Worm (Caenorhabditis elegans): ENCODE data around the gene R13D11.4.

R13D11.4 gene

ce11 chrV:773256-773655 is 37.4 kb upstream of the R13D11.4 start, which contains the start of gene sti-1 (continued):
- no peak for TF ChIP-seq hpl-2 (GFP tag; optimal IDR thresholded peaks at IDR 0.05)
- peak in 1 of 2 experiments; percentile 70 for TF ChIP-seq ztf-11 (tag; optimal IDR thresholded peaks at IDR 0.05)
- peak; percentile 91 for TF ChIP-seq tbx-2 (tag; optimal IDR thresholded peaks at IDR 0.05)
- no peak for TF ChIP-seq pag-3 (tag; optimal IDR thresholded peaks at IDR 0.05; ENCODE audit: borderline replicate concordance, insufficient read depth)
- TF ChIP-seq mab-9 (GFP tag; IDR thresholded peaks at IDR 0.05), result peak; percentile 79
- no peak for TF ChIP-seq ets-5 (GFP tag; IDR thresholded peaks at IDR 0.05)
- TF ChIP-seq nhr-11 (tag; optimal IDR thresholded peaks at IDR 0.05), result peak; percentile 81
- TF ChIP-seq alr-1 (tag; optimal IDR thresholded peaks at IDR 0.05; ENCODE audit: borderline replicate concordance), result no peak
- peak; percentile 84 for TF ChIP-seq lin-39 (tag; optimal IDR thresholded peaks at IDR 0.05)
- no peak for TF ChIP-seq fkh-4 (tag; optimal IDR thresholded peaks at IDR 0.05; ENCODE audit: borderline replicate concordance)
- peak; percentile 81 for TF ChIP-seq irx-1 (tag; optimal IDR thresholded peaks at IDR 0.05)
- TF ChIP-seq xbp-1 (tag; optimal IDR thresholded peaks at IDR 0.05), result peak; percentile 91
- TF ChIP-seq nhr-90 (tag; optimal IDR thresholded peaks at IDR 0.05; ENCODE audit: poor library complexity), result peak; percentile 89
- peak; percentile 85 to 92 (median 88) for TF ChIP-seq ceh-82 (tag; optimal IDR thresholded peaks at IDR 0.05)
- peak; percentile 76 for TF ChIP-seq fos-1 (tag; optimal IDR thresholded peaks at IDR 0.05)
- TF ChIP-seq skn-1 (tag; optimal IDR thresholded peaks at IDR 0.05), result peak; percentile 74
- peak; percentile 56 for TF ChIP-seq zip-4 (GFP tag; optimal IDR thresholded peaks at IDR 0.05)
- peak; percentile 89 for TF ChIP-seq egl-13 (tag; optimal IDR thresholded peaks at IDR 0.05)
- peak; percentile 83 for TF ChIP-seq fkh-8 (tag; optimal IDR thresholded peaks at IDR 0.05)
- no peak for TF ChIP-seq egl-27 (tag; optimal IDR thresholded peaks at IDR 0.05)
- TF ChIP-seq unc-62 (GFP tag; optimal IDR thresholded peaks at IDR 0.05), result no peak
- no peak for TF ChIP-seq pqm-1 (tag; optimal IDR thresholded peaks at IDR 0.05)
- no peak for TF ChIP-seq efl-3 (GFP tag; optimal IDR thresholded peaks at IDR 0.05)
- no peak for TF ChIP-seq ceh-63 (GFP tag; optimal IDR thresholded peaks at IDR 0.05)
- TF ChIP-seq vab-15 (tag; optimal IDR thresholded peaks at IDR 0.05), result peak; percentile 24
- peak; percentile 35; the same call in 1 of the 2 replicates for TF ChIP-seq unc-98 (GFP tag; IDR thresholded peaks at IDR 0.05)
- TF ChIP-seq grh-1 (GFP tag; IDR thresholded peaks at IDR 0.05), result peak; percentile 77
- TF ChIP-seq C04F5.9 (tag; optimal IDR thresholded peaks at IDR 0.05), result peak; percentile 41
- peak; percentile 49 for TF ChIP-seq elt-2 (tag; optimal IDR thresholded peaks at IDR 0.05)
- TF ChIP-seq swsn-7 (tag; optimal IDR thresholded peaks at IDR 0.05), result peak; percentile 92
- no peak for TF ChIP-seq hlh-4 (tag; optimal IDR thresholded peaks at IDR 0.05)
- peak; percentile 53; the same call in 1 of the 2 replicates for TF ChIP-seq ceh-88 (GFP tag; IDR thresholded peaks at IDR 0.05)
- peak; percentile 93 for TF ChIP-seq nhr-20 (tag; optimal IDR thresholded peaks at IDR 0.05)
- TF ChIP-seq rnt-1 (tag; optimal IDR thresholded peaks at IDR 0.05), result peak; percentile 91
- peak; percentile 89 to 91 for TF ChIP-seq lsy-2 (tag; optimal IDR thresholded peaks at IDR 0.05)
- TF ChIP-seq sptf-1 (tag; optimal IDR thresholded peaks at IDR 0.05), result no peak
- peak; percentile 97 to 99 for TF ChIP-seq lin-35 (GFP tag; optimal IDR thresholded peaks at IDR 0.05)
- TF ChIP-seq nhr-237 (tag; optimal IDR thresholded peaks at IDR 0.05), result peak; percentile 83
- TF ChIP-seq unc-130 (tag; optimal IDR thresholded peaks at IDR 0.05), result peak; percentile 89
- peak; percentile 39 for TF ChIP-seq nhr-28 (tag; optimal IDR thresholded peaks at IDR 0.05)
- TF ChIP-seq mdl-1 (tag; optimal IDR thresholded peaks at IDR 0.05), result peak in 1 of 2 experiments; percentile 75

ce11 chrV:774341-774740 is 36.3 kb upstream of the R13D11.4 start:
- TF ChIP-seq nhr-85 (tag), result no peak
- TF ChIP-seq C04F5.9 (tag; optimal IDR thresholded peaks at IDR 0.05), result no peak
- TF ChIP-seq rnt-1 (tag; optimal IDR thresholded peaks at IDR 0.05), result no peak
- no peak for TF ChIP-seq xbp-1 (tag; optimal IDR thresholded peaks at IDR 0.05)
- TF ChIP-seq ceh-63 (GFP tag; optimal IDR thresholded peaks at IDR 0.05), result no peak
- no peak for TF ChIP-seq ceh-88 (GFP tag; IDR thresholded peaks at IDR 0.05)
